Worm (Caenorhabditis elegans) whole organism, L4 larva: ENCODE measurements around the gene ZC373.5.

Experiments
- F49E8.2 ChIP-seq: sonication (generic microtip); optimal IDR thresholded peaks from 2 replicates; lab custom pipeline; 2016; ENCODE audit warnings: missing compliant biosample characterization, mild to moderate bottlenecking, missing genetic modification characterization, borderline replicate concordance
- ama-1 ChIP-seq: fragments of 150-350 bp; optimal IDR thresholded peaks from 2 replicates; lab custom pipeline; 2014; ENCODE audit warnings: inconsistent platforms, mixed read lengths
- dmd-8 ChIP-seq: fragments of 200-800 bp; sonication (Bioruptor generic); IDR thresholded peaks from 2 replicates; pipeline ENCODE4 v1.3.6; 2022; ENCODE audit warnings: missing genetic modification characterization, missing compliant biosample characterization
- fkh-10 ChIP-seq: fragments of 150-350 bp; optimal IDR thresholded peaks from 2 replicates; lab custom pipeline; 2014; ENCODE audit warnings: missing biosample characterization, missing genetic modification reagents, missing genetic modification characterization
- lin-15B ChIP-seq: fragments of 150-350 bp; sonication (generic microtip); optimal IDR thresholded peaks from 3 replicates; lab custom pipeline; 2014; ENCODE audit warnings: missing biosample characterization, missing genetic modification characterization

DNA sequence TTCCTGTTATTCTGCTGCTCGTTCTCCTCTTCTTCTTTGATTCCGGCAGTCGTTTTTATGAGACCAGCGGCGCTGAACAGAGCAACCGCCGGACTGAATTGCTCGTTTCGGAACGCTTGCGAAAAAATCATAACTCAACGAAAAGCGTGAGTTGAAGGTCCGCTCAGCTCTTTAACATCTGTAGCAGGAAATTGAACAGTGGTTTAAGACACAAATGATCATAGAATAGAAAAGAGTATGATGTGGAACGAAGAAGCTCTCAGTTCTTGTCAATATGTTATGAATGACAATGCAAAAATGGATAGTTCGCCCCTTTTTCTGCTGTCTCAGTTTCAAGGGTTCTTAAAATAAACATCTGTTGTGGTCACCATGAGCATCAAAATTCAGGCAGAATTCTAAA is 39.5 kb upstream of the ZC373.5 start:
- TF ChIP-seq lin-15B (tag; lab: Kevin White, UChicago) (no peak), fkh-10 (GFP tag; lab: Kevin White, UChicago) (no peak), F49E8.2 (tag; lab: Kevin White, UChicago) (no peak), ama-1 (lab: Kevin White, UChicago) (no peak), dmd-8 (GFP tag; lab: Robert Waterston, UW) (no peak)
